Worm (Caenorhabditis elegans) whole organism, young adult: ENCODE data around the gene C34F6.7.
A peak's percentile ranks its signal among the peaks of the same experiment; 100 is the strongest.

Source experiments
- B0336.3 ChIP-seq: fragments of 200-800 bp; sonication (Bioruptor generic); IDR thresholded peaks from 2 replicates; pipeline ENCODE4 v1.3.6; 2022; ENCODE audit warnings: missing genetic modification characterization, missing compliant biosample characterization
- F49E8.2 ChIP-seq: sonication (generic microtip); optimal IDR thresholded peaks from 3 replicates; lab custom pipeline; 2017; ENCODE audit warnings: missing genetic modification characterization, mild to moderate bottlenecking, missing compliant biosample characterization, antibody characterized with exemption, moderate library complexity; ENCODE audit not compliant: insufficient read depth
- F55B11.4 ChIP-seq: sonication (generic microtip); optimal IDR thresholded peaks from 2 replicates; lab custom pipeline; 2016; ENCODE audit warnings: missing compliant biosample characterization, missing genetic modification characterization, borderline replicate concordance; ENCODE audit not compliant: insufficient read depth
- K11D2.4 ChIP-seq: fragments of 200-800 bp; sonication (Bioruptor generic); IDR thresholded peaks from 2 replicates; pipeline ENCODE4 v1.3.6; 2022; ENCODE audit warnings: missing genetic modification reagents, missing genetic modification characterization, missing compliant biosample characterization
- T07F8.4 ChIP-seq: sonication (generic microtip); optimal IDR thresholded peaks from 2 replicates; lab custom pipeline; 2016; ENCODE audit warnings: mild to moderate bottlenecking, missing genetic modification characterization, moderate library complexity, missing compliant biosample characterization
- ZK185.1 ChIP-seq: sonication (generic microtip); optimal IDR thresholded peaks from 2 replicates; lab custom pipeline; 2016; ENCODE audit warnings: mild to moderate bottlenecking, missing genetic modification characterization, missing compliant biosample characterization; ENCODE audit not compliant: poor library complexity, severe bottlenecking
- athp-1 ChIP-seq: sonication (generic microtip); optimal IDR thresholded peaks from 2 replicates; lab custom pipeline; 2017; ENCODE audit warnings: mild to moderate bottlenecking, missing genetic modification characterization, missing compliant biosample characterization
- bed-2 ChIP-seq: fragments of 200-800 bp; sonication (Bioruptor generic); IDR thresholded peaks from 2 replicates; pipeline ENCODE4 v1.3.6; 2022; ENCODE audit warnings: missing genetic modification reagents, missing genetic modification characterization, missing compliant biosample characterization
- cebp-1 ChIP-seq, 2 experiments: fragments of 200-800 bp in 1 of 2; sonication (Bioruptor generic) in 1 of 2; sonication (generic microtip) in 1 of 2; IDR thresholded peaks in 1 of 2; optimal IDR thresholded peaks in 1 of 2; 2 replicates each; pipeline versions ENCODE4 v1.3.6 to Lab custom; 2017 to 2022; ENCODE audit warnings: missing compliant biosample characterization in 2 of 2, missing genetic modification characterization in 2 of 2, mild to moderate bottlenecking in 1 of 2, missing genetic modification reagents in 1 of 2, moderate library complexity in 1 of 2
- ceh-100 ChIP-seq: fragments of 200-800 bp; sonication (Bioruptor generic); IDR thresholded peaks from 2 replicates; pipeline ENCODE4 v1.3.6; 2022; ENCODE audit warnings: missing genetic modification reagents, missing genetic modification characterization, missing compliant biosample characterization
- ceh-27 ChIP-seq: fragments of 200-800 bp; sonication (Bioruptor generic); optimal IDR thresholded peaks from 2 replicates; lab custom pipeline; 2018; ENCODE audit warnings: mild to moderate bottlenecking, missing genetic modification characterization, moderate library complexity, missing compliant biosample characterization
- efl-1 ChIP-seq: fragments of 150-350 bp; optimal IDR thresholded peaks from 2 replicates; lab custom pipeline; 2014; ENCODE audit warnings: missing biosample characterization, missing genetic modification reagents, missing genetic modification characterization
- egl-18 ChIP-seq: fragments of 200-800 bp; sonication (Bioruptor generic); IDR thresholded peaks from 2 replicates; pipeline ENCODE4 v1.3.6; 2022; ENCODE audit warnings: missing genetic modification reagents, missing genetic modification characterization, missing compliant biosample characterization
- egl-44 ChIP-seq: fragments of 200-800 bp; sonication (Bioruptor generic); IDR thresholded peaks from 2 replicates; pipeline ENCODE4 v1.3.6; 2022; ENCODE audit warnings: missing genetic modification reagents, missing genetic modification characterization, missing compliant biosample characterization
- egrh-3 ChIP-seq: fragments of 200-800 bp; sonication (Bioruptor generic); IDR thresholded peaks from 2 replicates; pipeline ENCODE4 v1.3.6; 2022; ENCODE audit warnings: missing genetic modification reagents, missing genetic modification characterization, missing compliant biosample characterization
- hlh-12 ChIP-seq: sonication (generic microtip); optimal IDR thresholded peaks from 2 replicates; lab custom pipeline; 2016; ENCODE audit warnings: missing genetic modification characterization, missing compliant biosample characterization
- hlh-26 ChIP-seq: fragments of 200-800 bp; sonication (Bioruptor generic); conservative IDR thresholded peaks from 2 replicates; pipeline ENCODE4 v1.3.6; 2022; ENCODE audit warnings: missing genetic modification reagents, missing genetic modification characterization, missing compliant biosample characterization
- lsy-27 ChIP-seq: sonication (generic microtip); optimal IDR thresholded peaks from 2 replicates; lab custom pipeline; 2017; ENCODE audit warnings: missing genetic modification characterization, mild to moderate bottlenecking, missing compliant biosample characterization, antibody characterized with exemption, missing genotype, borderline replicate concordance; ENCODE audit not compliant: insufficient read depth
- mcd-1 ChIP-seq: fragments of 200-800 bp; sonication (Bioruptor generic); IDR thresholded peaks from 2 replicates; pipeline ENCODE4 v1.3.6; 2022; ENCODE audit warnings: missing genetic modification reagents, missing genetic modification characterization, missing compliant biosample characterization
- nhr-179 ChIP-seq: sonication (generic microtip); optimal IDR thresholded peaks from 2 replicates; lab custom pipeline; 2016; ENCODE audit warnings: mild to moderate bottlenecking, missing genetic modification characterization, missing compliant biosample characterization
- nhr-80 ChIP-seq: sonication (generic microtip); optimal IDR thresholded peaks from 2 replicates; lab custom pipeline; 2016; ENCODE audit warnings: missing genetic modification characterization, missing compliant biosample characterization
- rpc-1 ChIP-seq, 2 experiments: fragments of 150-350 bp in 1 of 2; sonication (generic microtip) in 1 of 2; optimal IDR thresholded peaks; 2 replicates each; lab custom pipeline; 2014 to 2018; ENCODE audit warnings: missing biosample characterization in 1 of 2, missing genetic modification characterization in 1 of 2, missing genetic modification reagents in 1 of 2, missing genotype in 1 of 2
- snpc-3.4 ChIP-seq: sonication (generic microtip); optimal IDR thresholded peaks from 2 replicates; lab custom pipeline; 2017; ENCODE audit warnings: missing genetic modification characterization, mild to moderate bottlenecking, missing compliant biosample characterization, antibody characterized with exemption, moderate library complexity, missing genotype, missing genetic modification reagents
- somi-1 ChIP-seq: fragments of 200-800 bp; sonication (Bioruptor generic); optimal IDR thresholded peaks from 2 replicates; lab custom pipeline; 2018; ENCODE audit warnings: mild to moderate bottlenecking, missing genetic modification characterization, missing compliant biosample characterization
- tbx-9 ChIP-seq: sonication (generic microtip); optimal IDR thresholded peaks from 2 replicates; lab custom pipeline; 2016; ENCODE audit warnings: borderline replicate concordance, missing genetic modification characterization, inconsistent platforms, missing compliant biosample characterization
- unc-62 ChIP-seq: fragments of 150-350 bp; optimal IDR thresholded peaks from 2 replicates; lab custom pipeline; 2014; ENCODE audit warnings: missing biosample characterization, missing genetic modification reagents, missing genetic modification characterization
- zfh-2 ChIP-seq: fragments of 200-800 bp; sonication (Bioruptor generic); conservative IDR thresholded peaks from 2 replicates; pipeline ENCODE4 v1.3.6; 2022; ENCODE audit warnings: missing genetic modification reagents, missing genetic modification characterization, missing compliant biosample characterization
- zim-3 ChIP-seq: sonication (generic microtip); optimal IDR thresholded peaks from 2 replicates; lab custom pipeline; 2017; ENCODE audit warnings: mild to moderate bottlenecking, missing genetic modification characterization, moderate library complexity, missing compliant biosample characterization
- ztf-26 ChIP-seq: sonication (generic microtip); optimal IDR thresholded peaks from 2 replicates; lab custom pipeline; 2017; ENCODE audit warnings: missing genetic modification characterization, missing compliant biosample characterization
- ztf-28 ChIP-seq: fragments of 200-800 bp; sonication (Bioruptor generic); IDR thresholded peaks from 2 replicates; pipeline ENCODE4 v1.3.6; 2022; ENCODE audit warnings: missing genetic modification reagents, missing genetic modification characterization, missing compliant biosample characterization

The C34F6.7 gene

DNA sequence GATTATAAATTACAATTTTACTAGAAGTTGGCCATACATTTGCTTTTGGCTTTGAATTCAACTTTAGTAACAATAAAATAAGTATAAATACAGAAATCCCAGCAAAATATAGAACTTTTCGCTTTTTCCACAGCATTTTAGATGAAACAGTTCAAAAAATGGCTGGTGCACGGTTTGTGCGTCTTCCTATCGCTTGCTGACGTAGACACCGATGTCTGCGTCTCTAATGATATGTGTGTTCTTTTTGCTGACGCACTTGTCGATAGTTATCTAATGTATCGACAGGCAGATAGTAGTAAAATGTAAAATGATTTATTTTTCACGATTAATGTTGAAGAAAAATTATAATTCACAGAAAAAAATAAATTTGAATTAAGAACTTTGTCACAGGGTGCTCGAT, 8.3 kb downstream of the C34F6.7 start, which contains the start of gene hst-2 (continued):
- TF ChIP-seq F55B11.4 (tag; lab: Kevin White, UChicago) (no peak), F49E8.2 (tag; lab: Kevin White, UChicago) (no peak), ZK185.1 (tag; lab: Kevin White, UChicago) (peak; percentile 91), B0336.3 (GFP tag; lab: Robert Waterston, UW) (peak; percentile 76), egl-44 (GFP tag; lab: Robert Waterston, UW) (no peak), efl-1 (GFP tag; lab: Kevin White, UChicago) (no peak), bed-2 (GFP tag; lab: Robert Waterston, UW) (no peak), somi-1 (GFP tag; lab: Kevin White, UChicago) (peak; percentile 4)
- TF ChIP-seq, all 124 proteins: peak for 35

DNA sequence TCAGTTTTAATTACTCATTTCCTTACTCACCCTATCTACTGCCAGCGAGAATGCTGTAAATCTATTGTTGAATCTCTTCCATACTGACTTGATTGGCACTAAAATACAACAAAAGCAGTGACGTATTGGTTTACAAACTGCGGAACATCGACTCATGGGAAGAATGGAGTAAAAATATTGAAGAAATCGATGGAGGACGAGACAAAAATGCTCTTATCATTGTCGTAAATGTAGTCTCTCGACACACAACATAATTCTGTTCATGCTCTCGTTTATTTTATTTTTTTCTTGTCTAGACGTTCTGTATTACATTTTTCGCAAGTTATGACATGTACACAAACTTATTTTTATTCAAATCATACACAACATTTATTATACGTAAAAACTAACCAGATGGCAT, 11.5 kb downstream of the C34F6.7 start, which contains the start of gene C34F6.11:
TSS of gene C34F6.11 (minus strand) at position 160 of the 400 bp plus-strand sequence.
- TF ChIP-seq nhr-80 (tag; lab: Kevin White, UChicago) (peak; percentile 62), tbx-9 (tag; lab: Kevin White, UChicago) (no peak), K11D2.4 (GFP tag; lab: Robert Waterston, UW) (no peak), hlh-26 (GFP tag; lab: Robert Waterston, UW) (no peak)
- TF ChIP-seq, all 124 proteins: peak for 1

ce11 chrX:11201915-11202314, 13.4 kb downstream of the C34F6.7 start:
- peak; percentile 88; the same call in 1 of the 2 replicates for TF ChIP-seq egrh-3 (GFP tag; lab: Robert Waterston, UW)
- TF ChIP-seq mcd-1: 0 out of 2 replicates have a peak, but pooled peaks have one; percentile 31
- TF ChIP-seq zfh-2: peak; percentile 72

DNA sequence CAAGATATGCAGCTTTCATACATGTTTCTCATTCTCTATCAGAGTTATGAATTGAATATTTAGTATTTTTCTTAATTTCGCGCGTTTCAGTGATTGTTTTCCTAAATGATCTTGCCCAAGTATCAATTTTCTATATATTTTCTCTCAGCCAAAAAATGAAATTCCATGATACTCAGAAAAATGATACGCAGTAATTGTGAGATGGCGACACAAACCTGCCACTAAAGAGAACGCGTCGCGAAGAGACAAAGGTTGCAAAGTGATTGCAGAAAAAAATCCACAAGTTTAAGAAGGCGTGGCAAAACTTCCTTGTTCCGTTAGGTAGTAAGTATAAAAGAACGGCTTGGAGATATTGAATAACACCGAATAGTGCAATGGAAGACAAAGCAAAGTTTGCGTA, 14.1 kb downstream of the C34F6.7 start, which contains the start of gene col-179:
TSS of gene col-179 (plus strand) at position 301 of the 400 bp plus-strand sequence.
- TF ChIP-seq snpc-3.4 (tag; lab: Kevin White, UChicago) (no peak), unc-62 (GFP tag; lab: Kevin White, UChicago) (no peak), cebp-1 (GFP tag; IDR thresholded peaks at IDR 0.05; lab: Robert Waterston, UW) (no peak), cebp-1 (tag; optimal IDR thresholded peaks at IDR 0.05; lab: Kevin White, UChicago) (no peak), ztf-26 (tag; lab: Kevin White, UChicago) (no peak)

ce11 chrX:11199833-11200232, 15.4 kb downstream of the C34F6.7 start:
- 0 out of 2 replicates have a peak, but pooled peaks have one; percentile 51 for TF ChIP-seq ztf-28 (GFP tag; lab: Robert Waterston, UW)
- TF ChIP-seq egrh-3 (GFP tag; lab: Robert Waterston, UW): peak; percentile 85; the same call in 1 of the 2 replicates
- peak; percentile 68; the same call in 1 of the 2 replicates for TF ChIP-seq zfh-2
- TF ChIP-seq, all 124 proteins: peak for 3; not testable (repeated sequence) for 121

DNA sequence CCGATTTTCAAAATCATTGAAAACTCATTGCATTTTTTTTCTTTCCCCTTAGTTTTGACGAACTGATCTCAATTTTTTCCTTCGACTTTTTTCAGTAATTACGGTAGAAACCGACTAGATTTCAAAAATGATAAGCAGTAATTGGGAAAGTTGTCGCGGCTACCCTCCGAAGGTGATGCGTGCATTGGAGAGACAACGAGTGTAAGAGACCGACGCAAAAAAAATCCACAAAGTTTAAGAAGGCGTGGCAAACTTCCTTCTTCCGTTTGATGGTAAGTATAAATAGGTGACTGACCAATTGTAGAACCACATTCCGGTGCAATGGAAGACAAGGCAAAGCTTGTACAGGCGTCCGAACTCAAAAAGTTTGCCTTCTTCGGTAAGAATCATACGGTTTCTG, 16.1 kb downstream of the C34F6.7 start, which contains the start of gene col-178:
TSS of gene col-178 (plus strand) at position 301 of the 400 bp plus-strand sequence.
- no peak for TF ChIP-seq ceh-100 (GFP tag; lab: Robert Waterston, UW)
- TF ChIP-seq athp-1 (tag; lab: Kevin White, UChicago): no peak
- no peak for TF ChIP-seq zim-3 (tag; lab: Kevin White, UChicago)
- no peak for TF ChIP-seq nhr-179 (tag; lab: Kevin White, UChicago)
- TF ChIP-seq lsy-27 (tag; lab: Kevin White, UChicago): no peak
- no peak for TF ChIP-seq ztf-26 (tag; lab: Kevin White, UChicago)
- no peak for TF ChIP-seq ceh-27 (GFP tag; lab: Kevin White, UChicago)
- TF ChIP-seq rpc-1 (optimal IDR thresholded peaks at IDR 0.05; lab: Kevin White, UChicago): no peak
- no peak for TF ChIP-seq rpc-1 (tag; optimal IDR thresholded peaks at IDR 0.05; lab: Kevin White, UChicago)
- no peak for TF ChIP-seq tbx-9 (tag; lab: Kevin White, UChicago)
- TF ChIP-seq egl-18 (GFP tag; lab: Robert Waterston, UW): no peak
- TF ChIP-seq T07F8.4 (tag; lab: Kevin White, UChicago): no peak
- TF ChIP-seq hlh-12 (tag; lab: Kevin White, UChicago): no peak
